Fruit fly (Drosophila melanogaster) whole organism, prepupa: ENCODE measurements around the gene CG42514.

Experiments
- CG10631 ChIP-seq: fragments of 200-800 bp; sonication (Bioruptor generic); optimal IDR thresholded peaks from 2 replicates; lab custom pipeline; 2016; ENCODE audit warnings: missing biosample characterization, missing genetic modification characterization
- CG11294 ChIP-seq: fragments of 200-800 bp; sonication (Bioruptor generic); IDR thresholded peaks from 2 replicates; pipeline ENCODE4 v1.3.6; 2022; ENCODE audit warnings: missing biosample characterization, missing genetic modification characterization
- CG11762 ChIP-seq: fragments of 200-800 bp; sonication (Bioruptor generic); optimal IDR thresholded peaks from 3 replicates; lab custom pipeline; 2016; ENCODE audit warnings: missing biosample characterization, missing genetic modification characterization; ENCODE audit not compliant: insufficient read depth
- CG15336 ChIP-seq: fragments of 200-800 bp; sonication (Bioruptor generic); IDR thresholded peaks from 2 replicates; pipeline ENCODE4 v1.3.6; 2022; ENCODE audit warnings: missing biosample characterization, missing genetic modification characterization
- CG1621 ChIP-seq: fragments of 200-800 bp; sonication (Bioruptor generic); optimal IDR thresholded peaks from 3 replicates; lab custom pipeline; 2018; ENCODE audit warnings: missing biosample characterization, mild to moderate bottlenecking, missing genetic modification characterization
- CG16779 ChIP-seq: fragments of 200-800 bp; sonication (Bioruptor generic); optimal IDR thresholded peaks from 3 replicates; lab custom pipeline; 2017; ENCODE audit warnings: missing biosample characterization, mild to moderate bottlenecking, missing genetic modification characterization
- CG32006 ChIP-seq: fragments of 200-800 bp; sonication (Bioruptor generic); optimal IDR thresholded peaks from 3 replicates; lab custom pipeline; 2017; ENCODE audit warnings: missing biosample characterization, mild to moderate bottlenecking, missing genetic modification characterization
- CG34406 ChIP-seq: fragments of 200-800 bp; sonication (Bioruptor generic); optimal IDR thresholded peaks from 3 replicates; lab custom pipeline; 2016; ENCODE audit warnings: missing biosample characterization, missing genetic modification characterization
- CG3919 ChIP-seq: fragments of 200-800 bp; sonication (Bioruptor generic); optimal IDR thresholded peaks from 3 replicates; lab custom pipeline; 2016; ENCODE audit warnings: missing biosample characterization, missing genetic modification characterization
- CG4318 ChIP-seq: fragments of 200-800 bp; sonication (Bioruptor generic); optimal IDR thresholded peaks from 3 replicates; lab custom pipeline; 2017; ENCODE audit warnings: missing biosample characterization, mild to moderate bottlenecking, missing genetic modification characterization
- CG6854 ChIP-seq: fragments of 200-800 bp; sonication (Bioruptor generic); optimal IDR thresholded peaks from 2 replicates; lab custom pipeline; 2017; ENCODE audit warnings: missing biosample characterization, mild to moderate bottlenecking, missing genetic modification characterization
- CG8632 ChIP-seq: fragments of 200-800 bp; sonication (Bioruptor generic); optimal IDR thresholded peaks from 3 replicates; lab custom pipeline; 2016; ENCODE audit warnings: missing biosample characterization, missing genetic modification characterization
- CG9139 ChIP-seq: fragments of 200-800 bp; sonication (Bioruptor generic); optimal IDR thresholded peaks from 3 replicates; lab custom pipeline; 2017; ENCODE audit warnings: missing biosample characterization, mild to moderate bottlenecking, missing genetic modification characterization
- Eip78C ChIP-seq: fragments of 200-800 bp; sonication (Bioruptor generic); peaks from one replicate; lab custom pipeline; 2016; ENCODE audit warnings: missing biosample characterization, missing genetic modification characterization
- Ets96B ChIP-seq: fragments of 200-800 bp; optimal IDR thresholded peaks from 2 replicates; lab custom pipeline; 2019; ENCODE audit warnings: missing biosample characterization, mild to moderate bottlenecking, missing genetic modification characterization, moderate library complexity
- Gug ChIP-seq: fragments of 200-800 bp; sonication (Bioruptor generic); IDR thresholded peaks from 2 replicates; pipeline ENCODE4 v1.3.6; 2022; ENCODE audit warnings: missing biosample characterization, missing genetic modification characterization
- Hr38 ChIP-seq: sonication (Bioruptor generic); optimal IDR thresholded peaks from 2 replicates; lab custom pipeline; 2016; ENCODE audit warnings: missing biosample characterization, missing genetic modification characterization
- Hr39 ChIP-seq: fragments of 200-800 bp; sonication (Bioruptor generic); optimal IDR thresholded peaks from 2 replicates; lab custom pipeline; 2016; ENCODE audit warnings: missing biosample characterization, missing genetic modification characterization
- Lpt ChIP-seq: fragments of 200-800 bp; sonication (Bioruptor generic); optimal IDR thresholded peaks from 3 replicates; lab custom pipeline; 2016; ENCODE audit warnings: missing biosample characterization, missing genetic modification characterization
- Met ChIP-seq: fragments of 200-800 bp; sonication (Bioruptor generic); optimal IDR thresholded peaks from 3 replicates; lab custom pipeline; 2016; ENCODE audit warnings: missing biosample characterization, missing genetic modification characterization
- OdsH ChIP-seq: fragments of 200-800 bp; sonication (Bioruptor generic); optimal IDR thresholded peaks from 3 replicates; lab custom pipeline; 2016; ENCODE audit warnings: missing biosample characterization, missing genetic modification characterization
- Sox102F ChIP-seq: fragments of 200-800 bp; sonication (Bioruptor generic); optimal IDR thresholded peaks from 2 replicates; lab custom pipeline; 2016; ENCODE audit warnings: missing biosample characterization, mild to moderate bottlenecking, missing genetic modification characterization
- achi ChIP-seq: fragments of 200-800 bp; sonication (Bioruptor generic); optimal IDR thresholded peaks from 3 replicates; lab custom pipeline; 2016; ENCODE audit warnings: missing biosample characterization, missing genetic modification characterization
- acj6 ChIP-seq: fragments of 200-800 bp; sonication (Bioruptor generic); optimal IDR thresholded peaks from 3 replicates; lab custom pipeline; 2016; ENCODE audit warnings: missing biosample characterization, missing genetic modification characterization
- cyc ChIP-seq: fragments of 200-800 bp; sonication (Bioruptor generic); optimal IDR thresholded peaks from 3 replicates; lab custom pipeline; 2016; ENCODE audit warnings: missing biosample characterization, missing genetic modification characterization
- esn ChIP-seq: fragments of 200-800 bp; sonication (Bioruptor generic); optimal IDR thresholded peaks from 2 replicates; lab custom pipeline; 2016; ENCODE audit warnings: missing biosample characterization, mild to moderate bottlenecking, missing genetic modification characterization, moderate library complexity
- fd59A ChIP-seq: fragments of 200-800 bp; sonication (Bioruptor generic); optimal IDR thresholded peaks from 2 replicates; lab custom pipeline; 2017; ENCODE audit warnings: missing biosample characterization, mild to moderate bottlenecking, missing genetic modification characterization, missing genetic modification reagents
- lz ChIP-seq: fragments of 200-800 bp; sonication (Bioruptor generic); optimal IDR thresholded peaks from 3 replicates; lab custom pipeline; 2016; ENCODE audit warnings: missing biosample characterization, missing genetic modification characterization
- net ChIP-seq: fragments of 200-800 bp; sonication (Bioruptor generic); optimal IDR thresholded peaks from 3 replicates; lab custom pipeline; 2016; ENCODE audit warnings: missing biosample characterization, missing genetic modification characterization
- pdm3 ChIP-seq: fragments of 200-800 bp; sonication (Bioruptor generic); optimal IDR thresholded peaks from 3 replicates; lab custom pipeline; 2016; ENCODE audit warnings: missing biosample characterization, missing genetic modification characterization
- ss ChIP-seq, 2 experiments: fragments of 200-800 bp; sonication (Bioruptor generic); optimal IDR thresholded peaks; 2 replicates in 1 of 2; 3 replicates in 1 of 2; lab custom pipeline; 2017 to 2018; ENCODE audit warnings: mild to moderate bottlenecking in 2 of 2, missing biosample characterization in 2 of 2, missing genetic modification characterization in 2 of 2, moderate library complexity in 1 of 2
- svp ChIP-seq: fragments of 200-800 bp; sonication (Bioruptor generic); peaks from one replicate; lab custom pipeline; 2016; ENCODE audit warnings: missing biosample characterization, missing genetic modification characterization
- topi ChIP-seq: fragments of 200-800 bp; sonication (Bioruptor generic); optimal IDR thresholded peaks from 3 replicates; lab custom pipeline; 2016; ENCODE audit warnings: missing biosample characterization, missing genetic modification characterization

CG42514 gene

DNA sequence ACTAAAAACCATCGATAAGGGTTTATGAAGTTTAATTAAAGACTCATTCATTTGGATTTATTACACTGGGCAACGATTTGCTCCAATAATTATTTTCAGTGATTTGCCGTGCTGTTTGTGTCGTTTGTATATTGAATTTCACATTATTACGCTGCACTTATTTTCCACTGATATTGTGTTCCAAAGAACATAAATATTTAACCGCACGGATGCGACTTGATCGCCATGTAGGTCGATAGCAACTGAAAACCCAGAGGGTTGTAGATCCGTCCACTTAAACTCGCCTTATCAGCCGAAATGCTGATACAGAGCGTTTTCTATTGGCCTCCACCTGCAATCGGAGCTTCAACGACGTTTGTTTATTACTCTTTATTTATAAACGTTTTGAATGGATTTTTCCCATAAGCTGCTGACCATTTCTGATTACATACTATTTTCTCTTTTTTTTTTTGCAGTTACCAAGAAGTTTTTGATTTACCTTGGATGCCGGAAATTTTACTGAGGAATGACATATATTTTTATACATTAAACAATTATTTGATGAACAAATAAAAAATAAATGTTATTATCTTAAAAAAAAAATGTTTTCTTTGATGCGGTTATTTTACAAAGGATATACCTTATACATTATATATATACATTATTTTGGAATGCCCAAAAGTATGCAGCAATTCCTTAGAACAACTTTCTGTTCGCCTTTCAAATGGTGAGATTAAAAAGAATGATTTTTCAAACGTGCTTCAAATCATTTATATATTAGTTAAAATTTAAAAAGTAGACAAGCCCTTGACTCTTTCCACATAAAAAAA lies at the start of gene CG42514:
CG42514 (minus strand) TSS at position 248 of the 809 bp plus-strand sequence.
- TF ChIP-seq Hr38 (GFP tag; lab: Kevin White, UChicago) (no peak), CG4318 (GFP tag; lab: Kevin White, UChicago) (no peak), achi (GFP tag; lab: Kevin White, UChicago) (no peak), svp (GFP tag; lab: Kevin White, UChicago) (peak; percentile 77), CG16779 (tag; lab: Kevin White, UChicago) (no peak), net (no peak), CG6854 (no peak), Eip78C (GFP tag; lab: Kevin White, UChicago) (peak; percentile 72), Ets96B (no peak), OdsH (GFP tag; lab: Kevin White, UChicago) (no peak), Sox102F (GFP tag; lab: Kevin White, UChicago) (no peak), CG32006 (GFP tag; lab: Kevin White, UChicago) (no peak), Met (GFP tag; lab: Kevin White, UChicago) (no peak)

dm6 chr3L:16545511-16545910 lies 49.5 kb upstream of the CG42514 start, which contains the start of gene CG13033:
CG13033 (minus strand) TSS chr3L:16545628.
- TF ChIP-seq Hr38 (GFP tag; lab: Kevin White, UChicago) (no peak), Lpt (GFP tag; lab: Kevin White, UChicago) (no peak), CG1621 (no peak), CG11294 (GFP tag; lab: Robert Waterston, UW) (no peak), acj6 (GFP tag; lab: Kevin White, UChicago) (no peak), OdsH (GFP tag; lab: Kevin White, UChicago) (no peak), CG15336 (GFP tag; lab: Robert Waterston, UW) (no peak), CG6854 (no peak)
- TF ChIP-seq, all 60 proteins: peak for 0

dm6 chr3L:16544220-16544619 lies 48.2 kb upstream of the CG42514 start:
- TF ChIP-seq CG11762 (GFP tag; lab: Kevin White, UChicago) (no peak), CG34406 (GFP tag; lab: Kevin White, UChicago) (no peak), Met (GFP tag; lab: Kevin White, UChicago) (no peak), CG6854 (no peak), fd59A (GFP tag; lab: Kevin White, UChicago) (no peak), cyc (GFP tag; lab: Kevin White, UChicago) (no peak)

- TF ChIP-seq Met (GFP tag; lab: Kevin White, UChicago) = no peak
- no peak for TF ChIP-seq ss (GFP tag; optimal IDR thresholded peaks at IDR 0.05; lab: Kevin White, UChicago)
- TF ChIP-seq pdm3 = no peak
- TF ChIP-seq cyc (GFP tag; lab: Kevin White, UChicago) = no peak
- no peak for TF ChIP-seq lz
- no peak for TF ChIP-seq topi (GFP tag; lab: Kevin White, UChicago)
- TF ChIP-seq CG9139 (GFP tag; lab: Kevin White, UChicago) = no peak
- no peak for TF ChIP-seq CG16779 (tag; lab: Kevin White, UChicago)
- TF ChIP-seq esn (GFP tag; lab: Kevin White, UChicago) = no peak
- TF ChIP-seq CG3919 (GFP tag; lab: Kevin White, UChicago) = no peak
- TF ChIP-seq Hr39 = no peak
- no peak for TF ChIP-seq CG8632 (GFP tag; lab: Kevin White, UChicago)
- TF ChIP-seq Ets96B = no peak
- no peak for TF ChIP-seq Sox102F (GFP tag; lab: Kevin White, UChicago)
- TF ChIP-seq Gug (GFP tag; lab: Robert Waterston, UW) = no peak
- no peak for TF ChIP-seq CG11294 (GFP tag; lab: Robert Waterston, UW)
- TF ChIP-seq net = no peak
- TF ChIP-seq CG10631 (GFP tag; lab: Kevin White, UChicago) = no peak
- no peak for TF ChIP-seq CG1621
Measured at dm6 chr3L:16542998-16543624, 47.1 kb upstream of the CG42514 start, which contains the start of gene CG43373. CG43373 (minus strand) TSS chr3L:16543370.
